Worm (Caenorhabditis elegans): Measurements from ENCODE around the gene csc-1.
A peak's percentile ranks its signal among the peaks of the same experiment; 100 is the strongest.

Gene csc-1

DNA sequence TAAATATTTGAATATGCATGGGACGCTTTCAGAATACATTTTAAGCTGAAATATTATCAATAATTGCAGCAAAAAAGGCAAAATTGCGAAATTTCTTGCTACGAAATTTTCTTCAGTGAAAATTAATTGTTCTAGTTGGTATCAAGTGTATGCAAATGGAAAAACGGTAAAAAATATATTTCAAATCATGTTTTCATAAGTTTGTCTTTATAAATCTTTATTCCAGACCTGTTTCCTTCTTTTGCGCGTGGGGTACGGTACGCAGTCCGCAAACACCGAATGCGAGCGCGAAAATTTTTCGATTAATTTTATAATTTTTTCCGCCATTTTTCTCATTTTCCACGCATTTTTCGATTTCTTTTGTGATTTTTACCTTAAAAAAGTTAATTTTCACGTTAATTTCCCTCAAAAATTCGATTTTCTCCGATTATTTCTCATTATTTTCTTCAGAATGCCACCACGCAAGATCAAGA lies at the start of gene csc-1, which contains the start of gene fbxc-23:
Gene csc-1 (plus strand): TSS at position 451 of the 473 bp plus-strand sequence.
Gene fbxc-23 (minus strand): TSS at position 51 of the 473 bp plus-strand sequence.
- TF ChIP-seq snpc-4 (tag; optimal IDR thresholded peaks at IDR 0.05): no peak
- no peak for TF ChIP-seq nhr-102 (tag; optimal IDR thresholded peaks at IDR 0.05)
- peak; percentile 20 for TF ChIP-seq fkh-10 (GFP tag; optimal IDR thresholded peaks at IDR 0.05)
- no peak for TF ChIP-seq madf-9 (GFP tag; conservative IDR thresholded peaks at IDR 0.05)
- no peak for TF ChIP-seq ZK546.5 (tag; optimal IDR thresholded peaks at IDR 0.05)
- no peak for TF ChIP-seq Y5F2A.4 (GFP tag; optimal IDR thresholded peaks at IDR 0.05)
- TF ChIP-seq spr-1 (tag; optimal IDR thresholded peaks at IDR 0.05): no peak
- peak; percentile 70 for TF ChIP-seq lin-38 (GFP tag; IDR thresholded peaks at IDR 0.05)
- TF ChIP-seq nhr-76 (tag; optimal IDR thresholded peaks at IDR 0.05): no peak
- no peak for TF ChIP-seq zfp-2 (tag; optimal IDR thresholded peaks at IDR 0.05)
- TF ChIP-seq Y75B8A.6 (GFP tag; IDR thresholded peaks at IDR 0.05): no peak
- no peak for TF ChIP-seq lin-13 (GFP tag; optimal IDR thresholded peaks at IDR 0.05)
- peak; percentile 52 for TF ChIP-seq hlh-30 (tag; optimal IDR thresholded peaks at IDR 0.05; ENCODE audit: insufficient read depth)
- TF ChIP-seq mdl-1 (tag; optimal IDR thresholded peaks at IDR 0.05): no peak
- TF ChIP-seq ces-1 (GFP tag; optimal IDR thresholded peaks at IDR 0.05): no peak
- TF ChIP-seq rbr-2 (tag; optimal IDR thresholded peaks at IDR 0.05): peak; percentile 1
- 0 out of 2 replicates have a peak, but pooled peaks have one; percentile 15 for TF ChIP-seq hmg-1.1 (GFP tag; IDR thresholded peaks at IDR 0.05)
- no peak for TF ChIP-seq daf-12 (tag; optimal IDR thresholded peaks at IDR 0.05)
- TF ChIP-seq ceh-28 (tag; optimal IDR thresholded peaks at IDR 0.05): no peak
- no peak for TF ChIP-seq lin-15B (tag; optimal IDR thresholded peaks at IDR 0.05)
- no peak for TF ChIP-seq nhr-10 (tag; optimal IDR thresholded peaks at IDR 0.05)
- TF ChIP-seq nhr-6 (tag; optimal IDR thresholded peaks at IDR 0.05): no peak
- TF ChIP-seq ceh-62 (tag; optimal IDR thresholded peaks at IDR 0.05): no peak
- no peak for TF ChIP-seq ztf-7 (tag; optimal IDR thresholded peaks at IDR 0.05)
- no peak for TF ChIP-seq daf-16 (GFP tag; optimal IDR thresholded peaks at IDR 0.05)
- peak; percentile 50 for TF ChIP-seq daf-16 (tag; optimal IDR thresholded peaks at IDR 0.05)
- TF ChIP-seq nhr-28 (tag; optimal IDR thresholded peaks at IDR 0.05): peak; percentile 22
- TF ChIP-seq zip-2 (tag; optimal IDR thresholded peaks at IDR 0.05): no peak
- no peak for TF ChIP-seq nhr-41 (GFP tag; IDR thresholded peaks at IDR 0.05)
- no peak for TF ChIP-seq unc-39 (tag; optimal IDR thresholded peaks at IDR 0.05)
- no peak for TF ChIP-seq nhr-111 (GFP tag; optimal IDR thresholded peaks at IDR 0.05)
- TF ChIP-seq dve-1 (tag; optimal IDR thresholded peaks at IDR 0.05; ENCODE audit: insufficient read depth): peak; percentile 37
- no peak for TF ChIP-seq zip-11 (GFP tag; IDR thresholded peaks at IDR 0.05)
- no peak for TF ChIP-seq mep-1 (tag; optimal IDR thresholded peaks at IDR 0.05)
- no peak for TF ChIP-seq nhr-25 (tag; optimal IDR thresholded peaks at IDR 0.05; ENCODE audit: borderline replicate concordance, insufficient read depth)
- TF ChIP-seq lin-39 (tag; optimal IDR thresholded peaks at IDR 0.05): no peak
- TF ChIP-seq daf-8 (GFP tag; IDR thresholded peaks at IDR 0.05): no peak
- no peak for TF ChIP-seq ceh-82 (tag; optimal IDR thresholded peaks at IDR 0.05)
- no peak for TF ChIP-seq set-16 (GFP tag; IDR thresholded peaks at IDR 0.05)
- peak; percentile 17 for TF ChIP-seq unc-130 (GFP tag; optimal IDR thresholded peaks at IDR 0.05)
- no peak for TF ChIP-seq F26F4.8 (GFP tag; conservative IDR thresholded peaks at IDR 0.05)
- TF ChIP-seq nhr-11 (tag; optimal IDR thresholded peaks at IDR 0.05): no peak
- no peak for TF ChIP-seq mxl-2 (GFP tag; conservative IDR thresholded peaks at IDR 0.05)
- TF ChIP-seq vab-7 (GFP tag; IDR thresholded peaks at IDR 0.05): no peak
- TF ChIP-seq fos-1 (tag; optimal IDR thresholded peaks at IDR 0.05): no peak
- TF ChIP-seq ztf-11 (tag; optimal IDR thresholded peaks at IDR 0.05): no peak
- peak; percentile 56 to 98 for TF ChIP-seq lsy-2 (tag; optimal IDR thresholded peaks at IDR 0.05)
- peak; percentile 90 for TF ChIP-seq dpl-1 (GFP tag; optimal IDR thresholded peaks at IDR 0.05)
- TF ChIP-seq nhr-237 (tag; optimal IDR thresholded peaks at IDR 0.05): no peak
- peak; percentile 67 for TF ChIP-seq mes-2 (tag; optimal IDR thresholded peaks at IDR 0.05; ENCODE audit: poor library complexity, severe bottlenecking)
